Fruit fly (Drosophila melanogaster) Kc167 (cell line): Measurements from ENCODE around the gene RAF2.

Experiments
- Myc ChIP-seq: fragments of >200 bp; optimal IDR thresholded peaks from 2 replicates; lab custom pipeline; 2017; ENCODE audit warnings: missing external identifiers
- Sin3A ChIP-seq: fragments of >200 bp; optimal IDR thresholded peaks from 2 replicates; lab custom pipeline; 2018; ENCODE audit warnings: missing external identifiers
- h ChIP-seq: fragments of >200 bp; optimal IDR thresholded peaks from 3 replicates; lab custom pipeline; 2018; ENCODE audit warnings: missing external identifiers
- psq ChIP-seq: fragments of >200 bp; optimal IDR thresholded peaks from 2 replicates; lab custom pipeline; 2017; ENCODE audit warnings: missing external identifiers
- ttk ChIP-seq: sonication (Bioruptor generic); optimal IDR thresholded peaks from 2 replicates; lab custom pipeline; 2017; ENCODE audit warnings: missing external identifiers

DNA sequence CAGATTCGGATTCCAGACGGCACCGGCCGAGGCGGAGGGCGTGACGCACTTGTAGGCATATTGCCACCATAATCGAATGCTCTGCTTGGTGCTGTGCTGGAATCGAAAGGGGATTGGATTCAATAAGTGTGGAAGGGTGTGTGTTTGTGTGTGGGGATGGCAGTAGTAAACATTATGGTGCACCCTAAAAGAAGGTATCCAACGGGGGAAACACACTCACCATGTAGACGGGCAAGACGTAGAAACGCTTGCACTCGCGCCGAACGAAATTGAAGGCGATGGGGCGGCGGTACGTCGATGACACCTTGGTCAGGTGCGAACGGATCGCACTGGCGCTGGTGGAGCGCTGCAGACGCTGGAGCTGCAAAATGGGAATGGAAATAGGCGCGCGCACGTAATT is 5.1 kb downstream of the RAF2 start:
- TF ChIP-seq Sin3A (lab: Kevin White, UChicago) (no peak), ttk (lab: Kevin White, UChicago) (no peak), h (no peak), Myc (lab: Kevin White, UChicago) (no peak), psq (lab: Kevin White, UChicago) (no peak)
